Worm (Caenorhabditis elegans): ENCODE results near the gene igdb-2.

- TF ChIP-seq unc-39 (tag; optimal IDR thresholded peaks at IDR 0.05) (no peak), dmd-8 (GFP tag; IDR thresholded peaks at IDR 0.05) (no peak), nhr-237 (tag; optimal IDR thresholded peaks at IDR 0.05) (no peak)
Observed at ce11 chrIV:12463370-12463769, 5.1 kb upstream of the igdb-2 start, which contains the start of gene C25G4.8.
